Worm (Caenorhabditis elegans) whole organism, L2 larva: ENCODE measurements around the gene F11A5.9.

Experiments used
- F13H6.1 ChIP-seq: sonication (generic microtip); optimal IDR thresholded peaks from 2 replicates; lab custom pipeline; 2016; ENCODE audit warnings: missing genetic modification characterization, missing compliant biosample characterization
- R02D3.7 ChIP-seq: fragments of 150-350 bp; optimal IDR thresholded peaks from 2 replicates; lab custom pipeline; 2014; ENCODE audit warnings: missing biosample characterization, missing genetic modification characterization
- Y55F3AM.14 ChIP-seq: fragments of 200-800 bp; sonication (Bioruptor generic); optimal IDR thresholded peaks from 2 replicates; lab custom pipeline; 2018; ENCODE audit warnings: mild to moderate bottlenecking, missing genetic modification characterization, missing compliant biosample characterization
- aly-2 ChIP-seq: fragments of 150-350 bp; optimal IDR thresholded peaks from 2 replicates; lab custom pipeline; 2014; ENCODE audit warnings: missing biosample characterization, missing genetic modification characterization
- ama-1 ChIP-seq: fragments of 150-350 bp; optimal IDR thresholded peaks from 2 replicates; lab custom pipeline; 2018; ENCODE audit warnings: inconsistent platforms
- blmp-1 ChIP-seq: sonication (generic microtip); optimal IDR thresholded peaks from 2 replicates; lab custom pipeline; 2017; ENCODE audit warnings: missing genetic modification characterization, mild to moderate bottlenecking, missing compliant biosample characterization, antibody characterized with exemption, moderate library complexity; ENCODE audit not compliant: insufficient read depth
- ceh-16 ChIP-seq: fragments of 150-350 bp; optimal IDR thresholded peaks from 2 replicates; lab custom pipeline; 2014; ENCODE audit warnings: missing biosample characterization, missing genetic modification characterization
- ceh-82 ChIP-seq: fragments of 150-350 bp; optimal IDR thresholded peaks from 2 replicates; lab custom pipeline; 2014; ENCODE audit warnings: missing biosample characterization, missing genetic modification characterization
- egl-27 ChIP-seq: sonication (generic microtip); optimal IDR thresholded peaks from 3 replicates; lab custom pipeline; 2017; ENCODE audit warnings: missing biosample characterization, missing genetic modification reagents, missing genetic modification characterization
- elt-1 ChIP-seq: fragments of 150-350 bp; optimal IDR thresholded peaks from 2 replicates; lab custom pipeline; 2014; ENCODE audit warnings: missing biosample characterization, missing genetic modification characterization
- fos-1 ChIP-seq: fragments of 150-350 bp; optimal IDR thresholded peaks from 2 replicates; lab custom pipeline; 2014; ENCODE audit warnings: missing biosample characterization, missing genetic modification characterization
- gmeb-1 ChIP-seq: fragments of 150-350 bp; optimal IDR thresholded peaks from 2 replicates; lab custom pipeline; 2014; ENCODE audit warnings: missing biosample characterization, missing genetic modification characterization
- lin-11 ChIP-seq: fragments of 150-350 bp; sonication (generic microtip); optimal IDR thresholded peaks from 2 replicates; lab custom pipeline; 2014; ENCODE audit warnings: missing biosample characterization, missing genetic modification characterization, inconsistent platforms, mixed read lengths
- lin-39 ChIP-seq: fragments of 150-350 bp; optimal IDR thresholded peaks from 2 replicates; lab custom pipeline; 2014; ENCODE audit warnings: missing biosample characterization, missing genetic modification reagents, missing genetic modification characterization
- lsy-2 ChIP-seq, 2 experiments: fragments of 150-350 bp in 1 of 2; sonication (generic microtip) in 1 of 2; optimal IDR thresholded peaks; 2 replicates each; lab custom pipeline; 2014 to 2017; ENCODE audit warnings: missing biosample characterization in 2 of 2, missing genetic modification characterization in 2 of 2
- mbf-1 ChIP-seq: sonication (generic microtip); optimal IDR thresholded peaks from 2 replicates; lab custom pipeline; 2017; ENCODE audit warnings: missing biosample characterization, missing genetic modification characterization
- mdl-1 ChIP-seq, 2 experiments: fragments of 150-350 bp in 1 of 2; sonication (generic microtip) in 1 of 2; optimal IDR thresholded peaks; 2 replicates each; lab custom pipeline; 2017; ENCODE audit warnings: missing biosample characterization in 2 of 2, missing genetic modification characterization in 2 of 2
- nhr-129 ChIP-seq: fragments of 150-350 bp; optimal IDR thresholded peaks from 2 replicates; lab custom pipeline; 2014; ENCODE audit warnings: missing biosample characterization, missing genetic modification characterization
- nhr-23 ChIP-seq: fragments of 150-350 bp; optimal IDR thresholded peaks from 2 replicates; lab custom pipeline; 2014; ENCODE audit warnings: missing biosample characterization, missing genetic modification reagents, missing genetic modification characterization
- nhr-237 ChIP-seq: fragments of 150-350 bp; optimal IDR thresholded peaks from 2 replicates; lab custom pipeline; 2014; ENCODE audit warnings: missing biosample characterization, missing genetic modification characterization
- nhr-6 ChIP-seq: fragments of 150-350 bp; optimal IDR thresholded peaks from 2 replicates; lab custom pipeline; 2014; ENCODE audit warnings: missing biosample characterization, missing genetic modification characterization
- sem-4 ChIP-seq: fragments of 150-350 bp; optimal IDR thresholded peaks from 2 replicates; lab custom pipeline; 2014; ENCODE audit warnings: missing biosample characterization, missing genetic modification reagents, missing genetic modification characterization
- skn-1 ChIP-seq: sonication (generic microtip); optimal IDR thresholded peaks from 2 replicates; lab custom pipeline; 2017; ENCODE audit warnings: missing biosample characterization, missing genetic modification characterization
- sma-3 ChIP-seq: sonication (generic microtip); optimal IDR thresholded peaks from 2 replicates; lab custom pipeline; 2016; ENCODE audit warnings: missing genetic modification reagents, missing genetic modification characterization, missing compliant biosample characterization
- sma-9 ChIP-seq, 2 experiments: fragments of 150-350 bp in 1 of 2; sonication (generic microtip) in 1 of 2; optimal IDR thresholded peaks; 2 replicates each; lab custom pipeline; 2014 to 2016; ENCODE audit warnings: missing genetic modification characterization in 2 of 2, mild to moderate bottlenecking in 1 of 2, missing biosample characterization in 1 of 2, missing compliant biosample characterization in 1 of 2, missing genetic modification reagents in 1 of 2, moderate library complexity in 1 of 2
- unc-39 ChIP-seq: fragments of 150-350 bp; optimal IDR thresholded peaks from 2 replicates; lab custom pipeline; 2014; ENCODE audit warnings: missing biosample characterization, missing genetic modification characterization
- unc-55 ChIP-seq: fragments of 150-350 bp; sonication (generic microtip); optimal IDR thresholded peaks from 3 replicates; lab custom pipeline; 2014; ENCODE audit warnings: missing biosample characterization, missing genetic modification reagents, missing genetic modification characterization
- unc-62 ChIP-seq: fragments of 150-350 bp; optimal IDR thresholded peaks from 2 replicates; lab custom pipeline; 2014; ENCODE audit warnings: missing biosample characterization, missing genetic modification reagents, missing genetic modification characterization
- zag-1 ChIP-seq: fragments of 150-350 bp; optimal IDR thresholded peaks from 2 replicates; lab custom pipeline; 2014; ENCODE audit warnings: missing biosample characterization, missing genetic modification characterization
- ztf-1 ChIP-seq: fragments of 200-800 bp; sonication (Bioruptor generic); conservative IDR thresholded peaks from 2 replicates; pipeline ENCODE4 v1.3.6; 2022; ENCODE audit warnings: missing genetic modification characterization, missing compliant biosample characterization
- ztf-11 ChIP-seq: sonication (generic microtip); optimal IDR thresholded peaks from 2 replicates; lab custom pipeline; 2017; ENCODE audit warnings: missing biosample characterization, missing genetic modification characterization
- ztf-4 ChIP-seq: fragments of 150-350 bp; optimal IDR thresholded peaks from 2 replicates; lab custom pipeline; 2014; ENCODE audit warnings: missing biosample characterization, missing genetic modification characterization

F11A5.9 gene

DNA sequence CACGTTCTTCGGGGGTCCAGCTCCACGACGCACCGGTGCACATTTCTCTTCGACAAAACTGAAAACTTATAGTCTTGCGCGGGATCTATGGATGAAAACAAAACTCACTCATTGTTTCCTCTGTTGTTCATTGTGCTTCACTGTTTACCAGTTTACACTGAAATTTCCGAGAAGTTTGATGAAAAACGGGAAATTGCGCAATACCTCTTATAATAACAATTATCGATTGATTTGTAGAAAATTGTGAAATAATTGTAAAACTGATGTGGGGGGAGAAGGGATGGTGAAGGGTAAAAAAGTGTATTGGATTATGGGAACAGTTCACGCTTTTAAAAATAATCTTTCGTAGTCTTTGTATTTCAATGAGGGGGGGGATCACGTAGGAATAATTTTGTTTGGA, 14.7 kb downstream of the F11A5.9 start:
- TF ChIP-seq ztf-11 (tag; lab: Kevin White, UChicago) (no peak), ztf-1 (no peak), R02D3.7 (tag; lab: Kevin White, UChicago) (no peak), unc-39 (tag; lab: Kevin White, UChicago) (no peak), unc-62 (GFP tag; lab: Kevin White, UChicago) (no peak), sma-9 (GFP tag; optimal IDR thresholded peaks at IDR 0.05; lab: Kevin White, UChicago) (no peak), sma-9 (tag; optimal IDR thresholded peaks at IDR 0.05; lab: Kevin White, UChicago) (no peak), blmp-1 (tag; lab: Kevin White, UChicago) (no peak), nhr-23 (tag; lab: Kevin White, UChicago) (no peak), zag-1 (no peak)

ce11 chrV:16229896-16230295, 15.2 kb downstream of the F11A5.9 start, which contains the start of the genes F21H7.2 and F21H7.12:
Gene F21H7.2, minus strand, starts transcription at chrV:16229996.
Gene F21H7.12, plus strand, starts transcription at chrV:16230165.
- TF ChIP-seq Y55F3AM.14 (no peak), ceh-16 (tag; lab: Kevin White, UChicago) (no peak), ztf-4 (tag; lab: Kevin White, UChicago) (no peak), nhr-6 (no peak), lin-11 (tag; lab: Kevin White, UChicago) (no peak), nhr-237 (tag; lab: Kevin White, UChicago) (no peak), unc-55 (GFP tag; lab: Kevin White, UChicago) (no peak), ceh-82 (no peak), R02D3.7 (tag; lab: Kevin White, UChicago) (no peak)

DNA sequence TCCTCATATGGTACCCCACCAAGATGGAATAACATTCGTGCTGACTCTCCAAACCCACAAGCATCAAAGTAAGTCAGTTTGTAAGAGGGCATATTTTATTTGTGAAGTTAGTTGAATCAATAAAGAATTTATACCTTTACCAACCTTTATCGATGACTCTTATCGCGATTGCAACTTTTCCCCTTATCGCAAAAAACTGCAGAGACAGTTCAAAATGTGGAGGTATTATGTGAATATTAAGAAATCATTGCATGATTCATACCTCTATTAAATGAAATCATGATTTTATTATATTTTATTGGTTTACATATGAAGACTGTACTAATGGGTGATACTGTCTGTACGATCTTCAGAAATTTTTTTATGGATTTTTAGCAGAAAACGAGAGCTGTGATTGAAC, 17.5 kb downstream of the F11A5.9 start, which contains the start of gene gst-22:
Gene gst-22, minus strand, starts transcription at position 103 of the 400 bp plus-strand sequence.
- peak; percentile 10 for TF ChIP-seq skn-1
- TF ChIP-seq elt-1 (tag; lab: Kevin White, UChicago): no peak
- TF ChIP-seq F13H6.1: no peak
- TF ChIP-seq fos-1 (tag; lab: Kevin White, UChicago): peak; percentile 99
- peak; percentile 5 for TF ChIP-seq gmeb-1 (tag; lab: Kevin White, UChicago)
- TF ChIP-seq nhr-6: no peak
- TF ChIP-seq sma-9 (GFP tag; optimal IDR thresholded peaks at IDR 0.05; lab: Kevin White, UChicago): peak; percentile 56
- TF ChIP-seq sma-9 (tag; optimal IDR thresholded peaks at IDR 0.05; lab: Kevin White, UChicago): no peak
- no peak for TF ChIP-seq blmp-1 (tag; lab: Kevin White, UChicago)
- TF ChIP-seq, all 48 proteins: peak for 4

- TF ChIP-seq mdl-1 (tag; optimal IDR thresholded peaks at IDR 0.05; lab: Kevin White, UChicago): no peak
- TF ChIP-seq nhr-129 (tag; lab: Kevin White, UChicago): no peak
Observed at ce11 chrV:16233624-16234023, 18.9 kb downstream of the F11A5.9 start, which contains the start of gene clec-233. Gene clec-233, plus strand, starts transcription at chrV:16233924.

- TF ChIP-seq sem-4 (tag; lab: Kevin White, UChicago) (no peak), lin-39 (no peak), aly-2 (no peak), ama-1 (lab: Kevin White, UChicago) (no peak), unc-55 (GFP tag; lab: Kevin White, UChicago) (no peak), unc-62 (GFP tag; lab: Kevin White, UChicago) (no peak), mbf-1 (tag; lab: Kevin White, UChicago) (no peak), lsy-2 (tag; optimal IDR thresholded peaks at IDR 0.05; lab: Kevin White, UChicago) (no peak), egl-27 (no peak), elt-1 (tag; lab: Kevin White, UChicago) (no peak), fos-1 (tag; lab: Kevin White, UChicago) (no peak), nhr-237 (tag; lab: Kevin White, UChicago) (no peak), lin-11 (tag; lab: Kevin White, UChicago) (no peak), ztf-4 (tag; lab: Kevin White, UChicago) (no peak), ztf-11 (tag; lab: Kevin White, UChicago) (no peak), sma-3 (GFP tag; lab: Kevin White, UChicago) (no peak)
Observed at ce11 chrV:16235135-16235534, 20.4 kb downstream of the F11A5.9 start, which contains the start of gene F21H7.3. Gene F21H7.3, minus strand, starts transcription at chrV:16235235.
